Worm (Caenorhabditis elegans): Measurements from ENCODE around the gene B0546.4.
A peak's percentile ranks its signal among the peaks of the same experiment; 100 is the strongest.

The B0546.4 gene

DNA sequence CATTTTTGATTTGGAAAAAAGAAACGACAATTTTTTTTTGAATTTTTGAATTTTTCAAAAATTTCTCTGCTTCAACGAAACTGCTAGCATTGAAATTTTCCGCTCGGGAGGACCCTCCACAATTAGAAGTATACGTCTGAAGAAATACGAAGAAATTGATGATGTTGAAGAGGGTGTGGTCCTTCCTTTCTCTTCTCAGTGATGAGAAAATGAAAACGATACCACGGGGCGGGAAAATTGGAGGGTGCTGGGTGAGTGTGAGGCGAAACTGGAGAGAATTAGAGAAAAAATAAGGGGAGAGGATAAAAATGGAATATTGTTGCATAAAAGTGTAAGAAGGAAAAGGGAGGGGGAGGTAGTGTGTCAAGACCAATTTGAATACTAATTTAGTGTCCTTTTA lies 31.9 kb downstream of the B0546.4 start:
- TF ChIP-seq B0035.1 (tag; optimal IDR thresholded peaks at IDR 0.05) = no peak
- no peak for TF ChIP-seq madf-8 (GFP tag; conservative IDR thresholded peaks at IDR 0.05)
- no peak for TF ChIP-seq ekl-4 (GFP tag; IDR thresholded peaks at IDR 0.05)
- no peak for TF ChIP-seq lsy-27 (tag; optimal IDR thresholded peaks at IDR 0.05; ENCODE audit: borderline replicate concordance, insufficient read depth)
- TF ChIP-seq ceh-40 (GFP tag; IDR thresholded peaks at IDR 0.05) = no peak
- TF ChIP-seq chd-7 (tag; optimal IDR thresholded peaks at IDR 0.05) = no peak
- TF ChIP-seq sptf-2 (GFP tag; optimal IDR thresholded peaks at IDR 0.05) = no peak
- TF ChIP-seq athp-1 (tag; optimal IDR thresholded peaks at IDR 0.05) = no peak
- no peak for TF ChIP-seq F39B2.1 (GFP tag; IDR thresholded peaks at IDR 0.05)
- no peak for TF ChIP-seq dpl-1 (GFP tag; optimal IDR thresholded peaks at IDR 0.05)
- TF ChIP-seq ztf-3 (GFP tag; optimal IDR thresholded peaks at IDR 0.05) = no peak

DNA sequence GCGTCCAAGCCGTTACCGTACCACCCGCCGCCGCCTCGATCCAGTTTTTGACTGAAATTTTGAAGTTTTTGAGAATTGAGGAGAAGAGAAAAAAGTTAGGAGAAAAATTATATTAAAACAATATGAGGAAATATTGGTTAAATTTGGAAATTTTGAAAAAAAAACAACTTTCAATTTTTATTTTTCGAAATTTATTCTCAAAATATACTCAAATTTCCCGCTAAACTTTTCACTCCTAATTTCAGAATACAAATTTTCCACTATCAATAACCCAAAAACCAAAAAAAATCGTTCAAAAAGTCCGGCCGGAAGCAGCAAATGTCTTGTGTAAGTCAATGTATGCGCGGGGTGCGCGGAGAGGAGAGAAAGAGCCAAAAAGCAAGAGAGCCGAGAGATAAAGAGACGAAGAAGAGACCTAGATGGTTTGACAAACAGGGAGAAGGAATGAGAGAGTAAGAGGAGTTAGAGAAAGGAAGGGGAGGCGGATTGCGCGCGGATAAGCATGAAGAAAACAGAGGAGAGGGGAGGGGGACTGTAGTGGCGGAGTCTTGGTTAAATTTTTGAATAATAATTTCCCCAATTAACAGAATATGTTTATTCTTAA lies 33.9 kb downstream of the B0546.4 start, which contains the start of gene elks-1:
elks-1 (minus strand) TSS at position 51 of the 604 bp plus-strand sequence.
- TF ChIP-seq efl-1 (GFP tag; optimal IDR thresholded peaks at IDR 0.05) (no peak), hmg-1.2 (GFP tag; IDR thresholded peaks at IDR 0.05) (peak; percentile 49; the same call in 1 of the 2 replicates)

DNA sequence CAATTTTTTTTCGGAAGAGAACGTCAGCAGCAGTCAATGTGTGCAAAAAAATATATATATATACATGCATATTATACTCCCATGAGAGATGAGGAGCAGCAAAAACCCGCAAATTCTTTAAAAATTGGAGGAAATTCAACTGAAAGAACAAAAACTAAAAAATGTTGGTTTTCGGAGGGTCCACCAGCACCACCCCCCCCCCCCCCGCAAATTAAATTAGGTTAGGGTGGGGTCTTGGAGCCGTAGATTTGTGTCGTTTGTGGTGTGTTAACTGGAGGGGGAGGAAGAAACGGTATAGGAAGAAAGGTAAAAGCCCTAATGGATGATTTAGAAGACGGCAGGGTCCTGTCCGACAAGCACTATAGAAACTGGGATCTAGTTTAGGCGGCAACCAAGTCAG lies 35.6 kb downstream of the B0546.4 start:
- TF ChIP-seq akir-1 (GFP tag; optimal IDR thresholded peaks at IDR 0.05) (no peak), F22D6.2 (tag; optimal IDR thresholded peaks at IDR 0.05) (no peak), zfh-2 (GFP tag; conservative IDR thresholded peaks at IDR 0.05) (peak; percentile 69; the same call in 1 of the 2 replicates), egrh-3 (GFP tag; IDR thresholded peaks at IDR 0.05) (peak; percentile 74; the same call in 1 of the 2 replicates), ztf-26 (tag; optimal IDR thresholded peaks at IDR 0.05) (no peak), B0261.1 (tag; optimal IDR thresholded peaks at IDR 0.05) (no peak), ztf-6 (GFP tag; IDR thresholded peaks at IDR 0.05) (no peak)

DNA sequence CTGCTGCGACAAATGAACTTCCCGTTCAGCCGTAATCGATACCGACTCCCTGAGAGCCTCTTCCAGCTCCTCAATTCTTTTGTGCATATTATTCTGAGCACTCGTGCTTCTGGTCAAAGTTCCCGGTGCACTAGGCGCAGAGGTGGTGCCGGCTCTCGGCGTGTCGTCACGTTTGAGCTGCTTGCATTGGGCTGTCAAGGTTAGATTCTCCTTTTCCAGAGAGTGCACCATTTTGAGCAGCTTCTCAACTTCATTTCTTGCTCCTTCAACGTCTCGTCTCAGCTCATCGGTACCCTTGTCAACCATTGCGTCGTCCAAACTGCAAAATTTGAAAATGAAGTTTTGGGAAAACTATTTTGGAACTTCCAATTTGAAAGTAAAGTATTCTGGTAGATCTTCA lies 38.5 kb downstream of the B0546.4 start:
- TF ChIP-seq zfh-2 (GFP tag; conservative IDR thresholded peaks at IDR 0.05) = peak; percentile 31; the same call in 1 of the 2 replicates
- peak; percentile 7; the same call in 1 of the 2 replicates for TF ChIP-seq dox-1 (GFP tag; IDR thresholded peaks at IDR 0.05)
- no peak for TF ChIP-seq zim-3 (tag; optimal IDR thresholded peaks at IDR 0.05)

DNA sequence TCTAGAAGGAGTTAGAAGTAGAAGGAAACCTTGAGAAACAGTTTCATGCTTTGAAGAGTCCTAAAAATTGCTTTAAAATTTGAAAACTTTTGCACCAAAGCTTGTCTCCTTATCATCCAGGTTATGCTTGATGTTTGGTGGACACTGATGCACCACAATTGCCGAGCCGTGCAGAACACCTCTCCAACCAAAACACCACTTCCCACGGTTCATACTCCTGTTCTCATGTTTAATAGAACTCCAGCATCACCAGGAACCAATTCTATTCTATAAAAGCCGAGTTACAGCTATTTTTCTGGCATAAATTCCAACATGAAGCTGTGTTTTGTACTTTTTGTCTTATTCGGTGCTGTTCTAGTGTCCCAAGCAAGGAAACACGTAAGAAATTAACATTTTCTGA lies 42.8 kb downstream of the B0546.4 start, which contains the start of gene F42A6.2:
F42A6.2 (plus strand) TSS at position 301 of the 400 bp plus-strand sequence.
- TF ChIP-seq sptf-2 (GFP tag; optimal IDR thresholded peaks at IDR 0.05) = no peak
- TF ChIP-seq egl-44 (GFP tag; IDR thresholded peaks at IDR 0.05) = no peak
- no peak for TF ChIP-seq attf-5 (GFP tag; optimal IDR thresholded peaks at IDR 0.05)
- TF ChIP-seq nfya-1 (tag; optimal IDR thresholded peaks at IDR 0.05; ENCODE audit: borderline replicate concordance, insufficient read depth) = no peak
- no peak for TF ChIP-seq snpc-3.4 (tag; optimal IDR thresholded peaks at IDR 0.05)
- no peak for TF ChIP-seq tlf-1 (GFP tag; optimal IDR thresholded peaks at IDR 0.05)
- no peak for TF ChIP-seq hlh-26 (GFP tag; conservative IDR thresholded peaks at IDR 0.05)
- no peak for TF ChIP-seq snpc-4 (GFP tag; optimal IDR thresholded peaks at IDR 0.05)
- TF ChIP-seq snpc-4 (tag; optimal IDR thresholded peaks at IDR 0.05) = no peak
- no peak for TF ChIP-seq attf-6 (GFP tag; IDR thresholded peaks at IDR 0.05)
- TF ChIP-seq snpc-1.3 (tag; optimal IDR thresholded peaks at IDR 0.05; ENCODE audit: insufficient read depth) = no peak
- no peak for TF ChIP-seq ceh-79 (tag; optimal IDR thresholded peaks at IDR 0.05)

Measured in whole organism, young adult.